Worm (Caenorhabditis elegans): ENCODE data around the gene srx-51.

Gene srx-51

ce11 chrV:15281279-15281949 lies at the start of gene srx-51, which contains the start of gene srw-19:
srx-51 (plus strand) TSS chrV:15281899.
srw-19 (minus strand) TSS chrV:15281379.
- TF ChIP-seq dve-1 (tag; optimal IDR thresholded peaks at IDR 0.05; ENCODE audit: insufficient read depth) (no peak), sdz-12 (GFP tag; optimal IDR thresholded peaks at IDR 0.05) (no peak), attf-4 (tag; optimal IDR thresholded peaks at IDR 0.05) (no peak), daf-16 (GFP tag; optimal IDR thresholded peaks at IDR 0.05) (no peak), daf-16 (tag; optimal IDR thresholded peaks at IDR 0.05) (no peak), hlh-30 (tag; optimal IDR thresholded peaks at IDR 0.05; ENCODE audit: insufficient read depth) (no peak)

DNA sequence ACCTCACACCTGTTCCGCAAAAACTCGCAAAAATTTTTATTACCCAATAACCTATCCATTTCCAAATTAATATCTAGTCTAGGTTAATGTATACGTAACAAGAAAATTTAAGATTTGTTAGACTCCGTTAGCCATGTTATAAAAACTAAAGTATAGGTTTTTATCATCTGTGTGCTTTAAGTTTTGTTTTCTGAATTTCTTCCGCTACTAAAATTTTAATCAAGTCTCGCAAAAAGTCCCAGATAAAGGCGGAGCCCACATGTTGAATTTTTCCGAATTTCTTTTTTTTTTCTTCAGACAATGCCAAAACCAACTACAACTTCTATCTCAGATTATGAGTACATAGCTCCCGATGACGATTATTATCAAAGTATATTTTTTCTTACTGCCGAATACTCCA lies 49.5 kb upstream of the srx-51 start, which contains the start of gene srw-13:
Gene srw-13 (plus strand): TSS at position 301 of the 400 bp plus-strand sequence.
- no peak for TF ChIP-seq cey-2 (tag; optimal IDR thresholded peaks at IDR 0.05; ENCODE audit: borderline replicate concordance, insufficient read depth)
- no peak for TF ChIP-seq mdl-1 (tag; optimal IDR thresholded peaks at IDR 0.05)
- no peak for TF ChIP-seq dve-1 (tag; optimal IDR thresholded peaks at IDR 0.05; ENCODE audit: insufficient read depth)
- no peak for TF ChIP-seq arid-1 (GFP tag; conservative IDR thresholded peaks at IDR 0.05)
- no peak for TF ChIP-seq ZK337.2 (GFP tag; IDR thresholded peaks at IDR 0.05)
- no peak for TF ChIP-seq attf-4 (tag; optimal IDR thresholded peaks at IDR 0.05)
- no peak for TF ChIP-seq mxl-2 (GFP tag; conservative IDR thresholded peaks at IDR 0.05)
- TF ChIP-seq jun-1 (tag; optimal IDR thresholded peaks at IDR 0.05) = no peak
- peak; percentile 29 for TF ChIP-seq aha-1 (tag)

DNA sequence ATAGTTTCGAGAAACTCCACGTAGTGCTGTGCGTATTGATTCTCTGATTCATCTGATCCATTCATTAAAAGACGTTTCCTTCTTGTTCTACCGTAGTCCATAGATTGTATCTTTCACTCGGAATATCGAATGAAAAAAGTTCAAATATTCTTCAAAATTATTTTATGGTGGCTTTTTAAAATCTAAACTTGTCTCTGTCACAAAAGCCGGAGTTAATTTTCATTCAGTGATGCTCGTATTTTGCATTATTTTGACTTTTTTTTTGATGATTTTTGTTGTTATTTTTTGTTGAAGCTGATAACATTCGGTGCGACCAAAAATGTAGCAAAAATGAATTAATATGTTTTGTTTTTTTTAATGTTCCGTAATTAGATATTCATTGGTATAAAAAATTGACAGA lies 46.0 kb upstream of the srx-51 start, which contains the start of gene nhr-164:
Gene nhr-164 (minus strand): TSS at position 101 of the 400 bp plus-strand sequence.
- no peak for TF ChIP-seq egl-27 (tag; optimal IDR thresholded peaks at IDR 0.05)
- TF ChIP-seq dmd-8 (GFP tag; IDR thresholded peaks at IDR 0.05) = no peak
- TF ChIP-seq tra-1 (GFP tag; IDR thresholded peaks at IDR 0.05) = no peak
- no peak for TF ChIP-seq tag-97 (GFP tag; IDR thresholded peaks at IDR 0.05)
- TF ChIP-seq mep-1 (tag; optimal IDR thresholded peaks at IDR 0.05) = no peak
- no peak for TF ChIP-seq F26F4.8 (GFP tag; conservative IDR thresholded peaks at IDR 0.05)
- TF ChIP-seq ceh-62 (tag; optimal IDR thresholded peaks at IDR 0.05) = no peak
- no peak for TF ChIP-seq mxl-3 (GFP tag; optimal IDR thresholded peaks at IDR 0.05)

DNA sequence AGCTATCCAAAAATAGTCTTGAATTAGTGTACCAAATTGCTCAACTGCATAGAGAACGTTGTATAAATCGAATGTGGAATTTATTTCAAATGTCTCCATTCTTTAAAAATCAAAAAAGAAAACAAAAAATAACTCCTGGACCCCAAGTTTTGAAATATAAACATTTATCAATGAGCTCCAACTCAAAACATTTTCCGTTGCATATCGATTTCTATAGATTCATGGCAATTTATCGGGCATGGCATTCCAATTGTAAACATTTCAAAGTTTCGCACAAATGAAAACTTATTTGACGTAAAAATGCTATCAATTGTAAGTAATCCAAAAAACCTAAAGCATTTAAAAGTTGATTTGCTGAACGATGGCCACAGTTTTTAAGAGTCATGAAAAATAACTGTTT lies 43.1 kb upstream of the srx-51 start, which contains the start of gene srw-12:
Gene srw-12 (minus strand): TSS at position 101 of the 400 bp plus-strand sequence.
- peak in 1 of 2 experiments; percentile 33 for TF ChIP-seq unc-62 (GFP tag; optimal IDR thresholded peaks at IDR 0.05 in 1 of 2)
- TF ChIP-seq unc-62 (tag; optimal IDR thresholded peaks at IDR 0.05) = no peak
- no peak for TF ChIP-seq F44E2.7 (GFP tag; IDR thresholded peaks at IDR 0.05)

- TF ChIP-seq dmd-9 (GFP tag; IDR thresholded peaks at IDR 0.05) = no peak
- no peak for TF ChIP-seq saeg-2 (GFP tag; IDR thresholded peaks at IDR 0.05)
These were observed 41.5 kb upstream of the srx-51 start, which contains the start of gene srw-11 for ce11 chrV:15240215-15240614. srw-11 (minus strand) TSS chrV:15240315.

DNA sequence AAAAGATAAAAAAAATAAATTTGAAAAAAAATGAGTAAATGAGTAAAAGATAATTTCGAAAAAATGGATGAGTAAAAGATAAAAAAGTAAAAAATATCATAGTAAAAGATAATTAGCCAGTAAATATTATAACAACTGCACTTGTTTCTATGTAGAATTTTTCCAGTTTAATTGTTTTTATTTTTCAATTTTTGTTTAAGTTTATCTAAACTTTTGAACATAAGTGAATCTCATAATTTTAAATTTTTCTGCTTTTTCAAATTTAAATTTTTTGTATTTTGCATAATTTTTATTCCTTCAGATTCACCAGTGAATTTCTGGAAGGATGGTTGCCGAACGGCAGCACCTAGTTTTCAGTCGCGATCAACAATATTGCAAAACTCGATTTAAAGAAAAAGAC lies 40.4 kb upstream of the srx-51 start, which contains the start of gene chil-12:
Gene chil-12 (plus strand): TSS at position 301 of the 400 bp plus-strand sequence.
- TF ChIP-seq egl-43 (GFP tag; IDR thresholded peaks at IDR 0.05) (no peak), skn-1 (tag; optimal IDR thresholded peaks at IDR 0.05) (no peak), mep-1 (tag; optimal IDR thresholded peaks at IDR 0.05) (no peak), daf-8 (GFP tag; IDR thresholded peaks at IDR 0.05) (no peak), ces-1 (GFP tag; optimal IDR thresholded peaks at IDR 0.05) (no peak), lsy-2 (tag; optimal IDR thresholded peaks at IDR 0.05) (no peak), snpc-4 (tag; optimal IDR thresholded peaks at IDR 0.05) (no peak), duxl-1 (tag; optimal IDR thresholded peaks at IDR 0.05; ENCODE audit: poor library complexity) (no peak), hmg-1.1 (GFP tag; IDR thresholded peaks at IDR 0.05) (no peak), ZK337.2 (GFP tag; IDR thresholded peaks at IDR 0.05) (no peak), mes-2 (tag; optimal IDR thresholded peaks at IDR 0.05; ENCODE audit: poor library complexity, severe bottlenecking) (no peak), ztf-11 (tag; optimal IDR thresholded peaks at IDR 0.05) (no peak), set-16 (GFP tag; IDR thresholded peaks at IDR 0.05) (no peak)

Measured in whole organism, L4 larva.